Worm (Caenorhabditis elegans) whole organism, L4 larva: Measurements from ENCODE around the gene srxa-10.

ENCODE experiments used
- D1046.2 ChIP-seq: fragments of 200-800 bp; sonication (Bioruptor generic); IDR thresholded peaks from 2 replicates; pipeline ENCODE4 v1.3.6; 2022; ENCODE audit warnings: missing genetic modification characterization, missing compliant biosample characterization
- F26F4.8 ChIP-seq: fragments of 200-800 bp; sonication (Bioruptor generic); conservative IDR thresholded peaks from 2 replicates; pipeline ENCODE4 v1.3.6; 2022; ENCODE audit warnings: missing genetic modification characterization, missing compliant biosample characterization
- F49E8.2 ChIP-seq: sonication (generic microtip); optimal IDR thresholded peaks from 2 replicates; lab custom pipeline; 2016; ENCODE audit warnings: missing compliant biosample characterization, mild to moderate bottlenecking, missing genetic modification characterization, borderline replicate concordance
- T20F7.1 ChIP-seq: fragments of 200-800 bp; sonication (Bioruptor generic); optimal IDR thresholded peaks from 2 replicates; lab custom pipeline; 2018; ENCODE audit warnings: mild to moderate bottlenecking, missing genetic modification characterization, missing compliant biosample characterization
- Y5F2A.4 ChIP-seq: fragments of 200-800 bp; sonication (Bioruptor generic); optimal IDR thresholded peaks from 2 replicates; lab custom pipeline; 2018; ENCODE audit warnings: mild to moderate bottlenecking, missing genetic modification characterization, missing compliant biosample characterization
- aha-1 ChIP-seq: fragments of 150-350 bp; peaks from one replicate; lab custom pipeline; 2014; ENCODE audit warnings: missing biosample characterization, missing genetic modification characterization
- aly-2 ChIP-seq: sonication (generic microtip); optimal IDR thresholded peaks from 2 replicates; lab custom pipeline; 2018; ENCODE audit warnings: missing biosample characterization, missing genetic modification characterization
- arid-1 ChIP-seq: fragments of 200-800 bp; sonication (Bioruptor generic); conservative IDR thresholded peaks from 2 replicates; pipeline ENCODE4 v1.3.6; 2022; ENCODE audit warnings: missing genetic modification reagents, missing genetic modification characterization, missing compliant biosample characterization
- ceh-20 ChIP-seq: fragments of 200-800 bp; sonication (Bioruptor generic); IDR thresholded peaks from 2 replicates; pipeline ENCODE4 v1.3.6; 2022; ENCODE audit warnings: missing genetic modification reagents, missing genetic modification characterization, missing compliant biosample characterization
- ceh-32 ChIP-seq: sonication (generic microtip); optimal IDR thresholded peaks from 2 replicates; lab custom pipeline; 2016; ENCODE audit warnings: mild to moderate bottlenecking, missing genetic modification characterization, missing compliant biosample characterization; ENCODE audit not compliant: poor library complexity
- ctbp-1 ChIP-seq: fragments of 200-800 bp; sonication (Bioruptor generic); IDR thresholded peaks from 2 replicates; pipeline ENCODE4 v1.3.6; 2022; ENCODE audit warnings: missing genetic modification reagents, missing genetic modification characterization, missing compliant biosample characterization
- daf-12 ChIP-seq: fragments of 150-350 bp; optimal IDR thresholded peaks from 2 replicates; lab custom pipeline; 2014; ENCODE audit warnings: missing biosample characterization, missing genetic modification reagents, missing genetic modification characterization
- daf-19 ChIP-seq: fragments of 200-800 bp; sonication (Bioruptor generic); conservative IDR thresholded peaks from 2 replicates; pipeline ENCODE4 v1.3.6; 2022; ENCODE audit warnings: missing genetic modification characterization, missing compliant biosample characterization
- daf-8 ChIP-seq: fragments of 200-800 bp; sonication (Bioruptor generic); IDR thresholded peaks from 2 replicates; pipeline ENCODE4 v1.3.6; 2022; ENCODE audit warnings: missing genetic modification characterization, missing compliant biosample characterization
- dmd-6 ChIP-seq: fragments of 200-800 bp; sonication (Bioruptor generic); IDR thresholded peaks from 2 replicates; pipeline ENCODE4 v1.3.6; 2022; ENCODE audit warnings: missing genetic modification reagents, missing genetic modification characterization, missing compliant biosample characterization
- dmd-8 ChIP-seq: fragments of 200-800 bp; sonication (Bioruptor generic); IDR thresholded peaks from 2 replicates; pipeline ENCODE4 v1.3.6; 2022; ENCODE audit warnings: missing genetic modification characterization, missing compliant biosample characterization
- duxl-1 ChIP-seq: sonication (generic microtip); optimal IDR thresholded peaks from 2 replicates; lab custom pipeline; 2016; ENCODE audit warnings: mild to moderate bottlenecking, missing genetic modification characterization, moderate library complexity, missing compliant biosample characterization; ENCODE audit not compliant: poor library complexity
- dve-1 ChIP-seq: sonication (generic microtip); optimal IDR thresholded peaks from 2 replicates; lab custom pipeline; 2017; ENCODE audit warnings: antibody characterized with exemption, mild to moderate bottlenecking, missing genetic modification characterization, missing compliant biosample characterization; ENCODE audit not compliant: insufficient read depth
- egl-43 ChIP-seq: fragments of 200-800 bp; sonication (Bioruptor generic); IDR thresholded peaks from 2 replicates; pipeline ENCODE4 v1.3.6; 2022; ENCODE audit warnings: missing genetic modification reagents, missing genetic modification characterization, missing compliant biosample characterization
- gei-8 ChIP-seq: fragments of 200-800 bp; sonication (Bioruptor generic); optimal IDR thresholded peaks from 2 replicates; lab custom pipeline; 2018; ENCODE audit warnings: mild to moderate bottlenecking, missing genetic modification characterization, missing compliant biosample characterization
- hif-1 ChIP-seq, 2 experiments: sonication (generic microtip); optimal IDR thresholded peaks; 2 replicates each; lab custom pipeline; 2016 to 2017; ENCODE audit warnings: missing compliant biosample characterization in 2 of 2, missing genetic modification characterization in 2 of 2, missing genetic modification reagents in 2 of 2, missing genotype in 2 of 2, mild to moderate bottlenecking in 1 of 2
- hlh-11 ChIP-seq: fragments of 200-800 bp; sonication (Bioruptor generic); optimal IDR thresholded peaks from 2 replicates; lab custom pipeline; 2018; ENCODE audit warnings: mild to moderate bottlenecking, missing genetic modification characterization, missing compliant biosample characterization
- hlh-30 ChIP-seq: sonication (generic microtip); optimal IDR thresholded peaks from 2 replicates; lab custom pipeline; 2017; ENCODE audit warnings: antibody characterized with exemption, mild to moderate bottlenecking, missing genetic modification characterization, missing compliant biosample characterization; ENCODE audit not compliant: insufficient read depth
- jun-1 ChIP-seq: fragments of 150-350 bp; optimal IDR thresholded peaks from 2 replicates; lab custom pipeline; 2014; ENCODE audit warnings: missing biosample characterization, missing genetic modification reagents, missing genetic modification characterization
- lin-13 ChIP-seq: fragments of 150-350 bp; optimal IDR thresholded peaks from 2 replicates; lab custom pipeline; 2014; ENCODE audit warnings: missing biosample characterization, missing genetic modification reagents, missing genetic modification characterization
- lin-38 ChIP-seq: fragments of 200-800 bp; sonication (Bioruptor generic); IDR thresholded peaks from 2 replicates; pipeline ENCODE4 v1.3.6; 2022; ENCODE audit warnings: missing genetic modification reagents, missing genetic modification characterization, missing compliant biosample characterization
- lsy-2 ChIP-seq, 2 experiments: fragments of 150-350 bp in 1 of 2; sonication (generic microtip) in 1 of 2; optimal IDR thresholded peaks; 2 replicates each; lab custom pipeline; 2014 to 2017; ENCODE audit warnings: missing biosample characterization in 2 of 2, missing genetic modification characterization in 2 of 2
- madf-5 ChIP-seq, 2 experiments: fragments of 200-800 bp; sonication (Bioruptor generic); IDR thresholded peaks; 2 replicates each; pipeline ENCODE4 v1.3.6; 2022; ENCODE audit warnings: missing compliant biosample characterization in 2 of 2, missing genetic modification characterization in 2 of 2
- mdt-29 ChIP-seq: fragments of 200-800 bp; sonication (Bioruptor generic); IDR thresholded peaks from 2 replicates; pipeline ENCODE4 v1.3.6; 2022; ENCODE audit warnings: missing genetic modification reagents, missing genetic modification characterization, missing compliant biosample characterization
- mep-1 ChIP-seq: fragments of 150-350 bp; sonication (generic microtip); optimal IDR thresholded peaks from 3 replicates; lab custom pipeline; 2014; ENCODE audit warnings: missing biosample characterization, missing genetic modification characterization
- mes-2 ChIP-seq: sonication (generic microtip); optimal IDR thresholded peaks from 2 replicates; lab custom pipeline; 2016; ENCODE audit warnings: missing genotype, mild to moderate bottlenecking, missing genetic modification characterization, missing compliant biosample characterization; ENCODE audit not compliant: poor library complexity, severe bottlenecking
- mxl-3 ChIP-seq: fragments of 200-800 bp; sonication (Bioruptor generic); optimal IDR thresholded peaks from 2 replicates; lab custom pipeline; 2018; ENCODE audit warnings: mild to moderate bottlenecking, missing genetic modification characterization, missing compliant biosample characterization
- nhr-28 ChIP-seq: fragments of 150-350 bp; optimal IDR thresholded peaks from 2 replicates; lab custom pipeline; 2014; ENCODE audit warnings: missing biosample characterization, missing genetic modification characterization
- nhr-41 ChIP-seq: fragments of 200-800 bp; sonication (Bioruptor generic); IDR thresholded peaks from 2 replicates; pipeline ENCODE4 v1.3.6; 2022; ENCODE audit warnings: missing genetic modification reagents, missing genetic modification characterization, missing compliant biosample characterization
- nhr-48 ChIP-seq: sonication (generic microtip); optimal IDR thresholded peaks from 2 replicates; lab custom pipeline; 2016; ENCODE audit warnings: mild to moderate bottlenecking, missing genetic modification characterization, missing compliant biosample characterization
- nhr-76 ChIP-seq: fragments of 150-350 bp; optimal IDR thresholded peaks from 2 replicates; lab custom pipeline; 2014; ENCODE audit warnings: missing biosample characterization, missing genetic modification characterization
- php-3 ChIP-seq: fragments of 200-800 bp; sonication (Bioruptor generic); IDR thresholded peaks from 2 replicates; pipeline ENCODE4 v1.3.6; 2022; ENCODE audit warnings: missing genetic modification reagents, missing genetic modification characterization, missing compliant biosample characterization
- pqm-1 ChIP-seq: sonication (generic microtip); optimal IDR thresholded peaks from 2 replicates; lab custom pipeline; 2017; ENCODE audit warnings: missing biosample characterization, missing genetic modification characterization
- rbr-2 ChIP-seq: sonication (generic microtip); optimal IDR thresholded peaks from 2 replicates; lab custom pipeline; 2016; ENCODE audit warnings: missing genotype, missing genetic modification characterization, missing compliant biosample characterization
- saeg-2 ChIP-seq: fragments of 200-800 bp; sonication (Bioruptor generic); IDR thresholded peaks from 2 replicates; pipeline ENCODE4 v1.3.6; 2022; ENCODE audit warnings: missing genetic modification reagents, missing genetic modification characterization, missing compliant biosample characterization
- sdz-12 ChIP-seq: fragments of 200-800 bp; sonication (Bioruptor generic); optimal IDR thresholded peaks from 2 replicates; lab custom pipeline; 2018; ENCODE audit warnings: mild to moderate bottlenecking, missing genetic modification characterization, missing compliant biosample characterization
- skn-1 ChIP-seq: fragments of 150-350 bp; optimal IDR thresholded peaks from 2 replicates; lab custom pipeline; 2014; ENCODE audit warnings: missing biosample characterization, missing genetic modification characterization
- snpc-1.2 ChIP-seq: fragments of 200-800 bp; sonication (Bioruptor generic); IDR thresholded peaks from 2 replicates; pipeline ENCODE4 v1.3.6; 2022; ENCODE audit warnings: missing genetic modification reagents, missing genetic modification characterization, missing compliant biosample characterization
- snpc-4 ChIP-seq: fragments of 150-350 bp; optimal IDR thresholded peaks from 2 replicates; lab custom pipeline; 2014; ENCODE audit warnings: missing biosample characterization, missing genetic modification characterization
- unc-130 ChIP-seq: sonication (generic microtip); optimal IDR thresholded peaks from 2 replicates; lab custom pipeline; 2016; ENCODE audit warnings: missing genetic modification reagents, missing genetic modification characterization, missing compliant biosample characterization
- unc-62 ChIP-seq, 3 experiments: fragments of 150-350 bp in 1 of 3; sonication (generic microtip); optimal IDR thresholded peaks in 2 of 3; peaks in 1 of 3; 1 replicate in 1 of 3; 2 replicates in 2 of 3; lab custom pipeline; 2014 to 2017; ENCODE audit warnings: missing biosample characterization in 3 of 3, missing genetic modification characterization in 3 of 3, missing genetic modification reagents in 3 of 3, missing genotype in 1 of 3
- zfp-2 ChIP-seq: sonication (generic microtip); optimal IDR thresholded peaks from 2 replicates; lab custom pipeline; 2016; ENCODE audit warnings: mild to moderate bottlenecking, missing genetic modification characterization, missing compliant biosample characterization
- zip-2 ChIP-seq: fragments of 150-350 bp; optimal IDR thresholded peaks from 2 replicates; lab custom pipeline; 2014; ENCODE audit warnings: missing biosample characterization, missing genetic modification characterization

srxa-10 gene

ce11 chrIII:9808179-9808578 is 11.8 kb upstream of the srxa-10 start, which contains the start of gene gtap-2 (continued):
- TF ChIP-seq ceh-20 (no peak), hlh-11 (tag; lab: Kevin White, UChicago) (no peak), dve-1 (tag; lab: Kevin White, UChicago) (peak; percentile 3), T20F7.1 (GFP tag; lab: Kevin White, UChicago) (peak; percentile 37), snpc-4 (tag; lab: Kevin White, UChicago) (no peak), unc-130 (GFP tag; lab: Kevin White, UChicago) (no peak), aha-1 (tag; lab: Kevin White, UChicago) (no peak), mes-2 (tag; lab: Kevin White, UChicago) (peak; percentile 35), ceh-32 (no peak), lin-38 (GFP tag; lab: Robert Waterston, UW) (peak; percentile 53), gei-8 (GFP tag; lab: Kevin White, UChicago) (no peak), rbr-2 (tag; lab: Kevin White, UChicago) (no peak), aly-2 (tag; lab: Kevin White, UChicago) (no peak), sdz-12 (GFP tag; lab: Kevin White, UChicago) (no peak), madf-5 (GFP tag; IDR thresholded peaks at IDR 0.05; lab: Robert Waterston, UW) (no peak), mxl-3 (GFP tag; lab: Kevin White, UChicago) (no peak), hlh-30 (tag; lab: Kevin White, UChicago) (peak; percentile 9), Y5F2A.4 (GFP tag; lab: Kevin White, UChicago) (no peak), nhr-48 (tag; lab: Kevin White, UChicago) (no peak)

- TF ChIP-seq nhr-76 (no peak), mdt-29 (no peak), skn-1 (tag; lab: Kevin White, UChicago) (no peak), lsy-2 (tag; optimal IDR thresholded peaks at IDR 0.05; lab: Kevin White, UChicago) (peak; percentile 2 to 25), nhr-48 (tag; lab: Kevin White, UChicago) (peak; percentile 86), saeg-2 (GFP tag; lab: Robert Waterston, UW) (no peak), dve-1 (tag; lab: Kevin White, UChicago) (peak; percentile 61), mep-1 (tag; lab: Kevin White, UChicago) (peak; percentile 63), snpc-1.2 (GFP tag; lab: Robert Waterston, UW) (no peak), daf-19 (GFP tag; lab: Robert Waterston, UW) (no peak), hif-1 (tag; optimal IDR thresholded peaks at IDR 0.05; lab: Kevin White, UChicago) (no peak), F49E8.2 (tag; lab: Kevin White, UChicago) (no peak), daf-12 (no peak), nhr-28 (tag; lab: Kevin White, UChicago) (peak; percentile 75), dmd-6 (GFP tag; lab: Robert Waterston, UW) (peak; percentile 37; the same call in 1 of the 2 replicates), unc-62 (GFP tag; optimal IDR thresholded peaks at IDR 0.05 in 1 of 2; lab: Kevin White, UChicago) (no peak), unc-62 (tag; optimal IDR thresholded peaks at IDR 0.05; lab: Kevin White, UChicago) (no peak), duxl-1 (tag; lab: Kevin White, UChicago) (no peak), sdz-12 (GFP tag; lab: Kevin White, UChicago) (no peak), daf-8 (GFP tag; lab: Robert Waterston, UW) (no peak), D1046.2 (no peak), aly-2 (tag; lab: Kevin White, UChicago) (no peak), F26F4.8 (GFP tag; lab: Robert Waterston, UW) (no peak), ctbp-1 (GFP tag; lab: Robert Waterston, UW) (no peak), zip-2 (tag; lab: Kevin White, UChicago) (peak; percentile 5), zfp-2 (tag; lab: Kevin White, UChicago) (no peak), pqm-1 (tag; lab: Kevin White, UChicago) (no peak), dmd-8 (no peak), jun-1 (tag; lab: Kevin White, UChicago) (no peak), rbr-2 (tag; lab: Kevin White, UChicago) (no peak), aha-1 (tag; lab: Kevin White, UChicago) (peak; percentile 81), lin-13 (GFP tag; lab: Kevin White, UChicago) (peak; percentile 8), hlh-11 (tag; lab: Kevin White, UChicago) (peak; percentile 81), arid-1 (no peak), nhr-41 (GFP tag; lab: Robert Waterston, UW) (no peak), egl-43 (GFP tag; lab: Robert Waterston, UW) (no peak), php-3 (GFP tag; lab: Robert Waterston, UW) (peak; percentile 94)
These were observed 11.3 kb upstream of the srxa-10 start for ce11 chrIII:9807560-9808046.
